Fruit fly (Drosophila melanogaster): ENCODE data around the gene CG2701.

The CG2701 gene

dm6 chrX:2714730-2715129 is 5.4 kb downstream of the CG2701 start (continued):
- no peak for TF ChIP-seq CG9609 (GFP tag; optimal IDR thresholded peaks at IDR 0.05)
- no peak for TF ChIP-seq CG9437 (GFP tag; optimal IDR thresholded peaks at IDR 0.05)
- no peak for TF ChIP-seq Pdp1 (GFP tag; optimal IDR thresholded peaks at IDR 0.05)
- peak; percentile 48 for TF ChIP-seq BEAF-32 (GFP tag; optimal IDR thresholded peaks at IDR 0.05)
- TF ChIP-seq Dll (GFP tag; IDR thresholded peaks at IDR 0.05; ENCODE audit: partially characterized antibody): peak; percentile 58
- TF ChIP-seq knrl (GFP tag; IDR thresholded peaks at IDR 0.05; ENCODE audit: partially characterized antibody): peak; percentile 64
- TF ChIP-seq zfh2 (GFP tag; optimal IDR thresholded peaks at IDR 0.05): peak; percentile 30
- peak; percentile 56 for TF ChIP-seq HLH4C (GFP tag; IDR thresholded peaks at IDR 0.05; ENCODE audit: partially characterized antibody)
- TF ChIP-seq CG12744 (GFP tag; optimal IDR thresholded peaks at IDR 0.05): no peak
- TF ChIP-seq sna (GFP tag; IDR thresholded peaks at IDR 0.05; ENCODE audit: partially characterized antibody): peak; percentile 46; the same call in 1 of the 2 replicates
- TF ChIP-seq mam (GFP tag; optimal IDR thresholded peaks at IDR 0.05): no peak
- no peak for TF ChIP-seq C15 (GFP tag; IDR thresholded peaks at IDR 0.05)
- TF ChIP-seq Hsf (GFP tag; optimal IDR thresholded peaks at IDR 0.05): no peak
- no peak for TF ChIP-seq CG2678 (tag; optimal IDR thresholded peaks at IDR 0.05)
- TF ChIP-seq CG6689 (GFP tag; IDR thresholded peaks at IDR 0.05): no peak
- no peak for TF ChIP-seq ranshi (GFP tag; IDR thresholded peaks at IDR 0.05)
- peak; percentile 24 for TF ChIP-seq dm (GFP tag; optimal IDR thresholded peaks at IDR 0.05)
- no peak for TF ChIP-seq chn (GFP tag; optimal IDR thresholded peaks at IDR 0.05)
- TF ChIP-seq aop (GFP tag; IDR thresholded peaks at IDR 0.05): no peak
- TF ChIP-seq Ptx1 (GFP tag; IDR thresholded peaks at IDR 0.05): no peak
- TF ChIP-seq fd3F (GFP tag; optimal IDR thresholded peaks at IDR 0.05): no peak
- 0 out of 3 replicates have a peak, but pooled peaks have one; percentile 5 for TF ChIP-seq CG7963 (GFP tag; IDR thresholded peaks at IDR 0.05; ENCODE audit: partially characterized antibody)
- TF ChIP-seq Nf-YA (GFP tag; IDR thresholded peaks at IDR 0.05): no peak
- no peak for TF ChIP-seq ro (GFP tag; IDR thresholded peaks at IDR 0.05)
- TF ChIP-seq gem (tag; optimal IDR thresholded peaks at IDR 0.05): no peak
- TF ChIP-seq Mad (GFP tag; optimal IDR thresholded peaks at IDR 0.05): no peak
- TF ChIP-seq CG1792 (GFP tag; optimal IDR thresholded peaks at IDR 0.05): no peak
- no peak for TF ChIP-seq CG7372 (GFP tag; IDR thresholded peaks at IDR 0.05)

dm6 chrX:2713776-2714175 is 6.4 kb downstream of the CG2701 start, which contains the start of the genes CG2685 and CG2694:
Gene CG2685, minus strand, starts transcription at chrX:2713960.
Gene CG2694, plus strand, starts transcription at chrX:2714079.
- TF ChIP-seq Abd-B (GFP tag; optimal IDR thresholded peaks at IDR 0.05) (no peak), Opbp (GFP tag; IDR thresholded peaks at IDR 0.05; ENCODE audit: partially characterized antibody) (peak; percentile 81), CG6689 (GFP tag; IDR thresholded peaks at IDR 0.05) (no peak), CG7963 (GFP tag; IDR thresholded peaks at IDR 0.05; ENCODE audit: partially characterized antibody) (peak; percentile 68; the same call in 2 of the 3 replicates), CG9727 (GFP tag; optimal IDR thresholded peaks at IDR 0.05) (no peak), CG9797 (GFP tag; optimal IDR thresholded peaks at IDR 0.05) (peak; percentile 72), gfzf (GFP tag; optimal IDR thresholded peaks at IDR 0.05) (peak; percentile 65), CG7357 (GFP tag; IDR thresholded peaks at IDR 0.05) (no peak), E2f2 (GFP tag; IDR thresholded peaks at IDR 0.05) (peak; percentile 75), CG10959 (GFP tag; IDR thresholded peaks at IDR 0.05) (no peak), CG12155 (GFP tag; optimal IDR thresholded peaks at IDR 0.05) (no peak), Lpt (GFP tag; optimal IDR thresholded peaks at IDR 0.05) (no peak), CG10431 (GFP tag; optimal IDR thresholded peaks at IDR 0.05) (no peak), HmgZ (tag; optimal IDR thresholded peaks at IDR 0.05) (peak; percentile 48), CG12104 (GFP tag; optimal IDR thresholded peaks at IDR 0.05) (no peak), sob (GFP tag; IDR thresholded peaks at IDR 0.05) (peak; percentile 46), CG33557 (GFP tag; optimal IDR thresholded peaks at IDR 0.05) (no peak), CG4730 (GFP tag; IDR thresholded peaks at IDR 0.05) (no peak), slbo (GFP tag; IDR thresholded peaks at IDR 0.05) (peak; percentile 21; the same call in 1 of the 2 replicates), Doc3 (GFP tag; IDR thresholded peaks at IDR 0.05; ENCODE audit: partially characterized antibody) (peak; percentile 64), CG13123 (GFP tag; optimal IDR thresholded peaks at IDR 0.05) (no peak), bcd (GFP tag; optimal IDR thresholded peaks at IDR 0.05) (no peak), trh (GFP tag; optimal IDR thresholded peaks at IDR 0.05) (no peak), CG13894 (tag; optimal IDR thresholded peaks at IDR 0.05) (no peak), Lhr (GFP tag; optimal IDR thresholded peaks at IDR 0.05) (peak; percentile 4), ci (GFP tag; IDR thresholded peaks at IDR 0.05) (peak; percentile 11; the same call in 1 of the 3 replicates)

All from whole organism, embryonic.